Worm (Caenorhabditis elegans) whole organism, young adult: ENCODE measurements around the gene srh-18.

Source experiments
- B0336.3 ChIP-seq: fragments of 200-800 bp; sonication (Bioruptor generic); IDR thresholded peaks from 2 replicates; pipeline ENCODE4 v1.3.6; 2022; ENCODE audit warnings: missing genetic modification characterization, missing compliant biosample characterization
- F10E7.11 ChIP-seq: sonication (generic microtip); optimal IDR thresholded peaks from 2 replicates; lab custom pipeline; 2017; ENCODE audit warnings: mild to moderate bottlenecking, missing genetic modification characterization, moderate library complexity, missing compliant biosample characterization
- F49E8.2 ChIP-seq: sonication (generic microtip); optimal IDR thresholded peaks from 3 replicates; lab custom pipeline; 2017; ENCODE audit warnings: missing genetic modification characterization, mild to moderate bottlenecking, missing compliant biosample characterization, antibody characterized with exemption, moderate library complexity; ENCODE audit not compliant: insufficient read depth
- F55B11.4 ChIP-seq: sonication (generic microtip); optimal IDR thresholded peaks from 2 replicates; lab custom pipeline; 2016; ENCODE audit warnings: missing compliant biosample characterization, missing genetic modification characterization, borderline replicate concordance; ENCODE audit not compliant: insufficient read depth
- K12H6.12 ChIP-seq: fragments of 200-800 bp; sonication (Bioruptor generic); optimal IDR thresholded peaks from 2 replicates; lab custom pipeline; 2018; ENCODE audit warnings: mild to moderate bottlenecking, missing genetic modification characterization, missing compliant biosample characterization
- T07F8.4 ChIP-seq: sonication (generic microtip); optimal IDR thresholded peaks from 2 replicates; lab custom pipeline; 2016; ENCODE audit warnings: mild to moderate bottlenecking, missing genetic modification characterization, moderate library complexity, missing compliant biosample characterization
- Y53G8AR.9 ChIP-seq: fragments of 200-800 bp; sonication (Bioruptor generic); conservative IDR thresholded peaks from 2 replicates; pipeline ENCODE4 v1.3.6; 2022; ENCODE audit warnings: missing genetic modification reagents, missing genetic modification characterization, missing compliant biosample characterization
- Y95B8A.8 ChIP-seq: fragments of 200-800 bp; sonication (Bioruptor generic); IDR thresholded peaks from 2 replicates; pipeline ENCODE4 v1.3.6; 2022; ENCODE audit warnings: missing genetic modification reagents, missing genetic modification characterization, missing compliant biosample characterization
- ZK185.1 ChIP-seq: sonication (generic microtip); optimal IDR thresholded peaks from 2 replicates; lab custom pipeline; 2016; ENCODE audit warnings: mild to moderate bottlenecking, missing genetic modification characterization, missing compliant biosample characterization; ENCODE audit not compliant: poor library complexity, severe bottlenecking
- bed-1 ChIP-seq: fragments of 200-800 bp; sonication (Bioruptor generic); IDR thresholded peaks from 2 replicates; pipeline ENCODE4 v1.3.6; 2022; ENCODE audit warnings: missing genetic modification reagents, missing genetic modification characterization, missing compliant biosample characterization
- ceh-100 ChIP-seq: fragments of 200-800 bp; sonication (Bioruptor generic); IDR thresholded peaks from 2 replicates; pipeline ENCODE4 v1.3.6; 2022; ENCODE audit warnings: missing genetic modification reagents, missing genetic modification characterization, missing compliant biosample characterization
- ceh-40 ChIP-seq: fragments of 200-800 bp; sonication (Bioruptor generic); IDR thresholded peaks from 2 replicates; pipeline ENCODE4 v1.3.6; 2022; ENCODE audit warnings: missing genetic modification characterization, missing compliant biosample characterization
- ets-4 ChIP-seq: fragments of 200-800 bp; sonication (Bioruptor generic); optimal IDR thresholded peaks from 2 replicates; lab custom pipeline; 2018; ENCODE audit warnings: mild to moderate bottlenecking, missing genetic modification characterization, missing compliant biosample characterization
- hlh-12 ChIP-seq: sonication (generic microtip); optimal IDR thresholded peaks from 2 replicates; lab custom pipeline; 2016; ENCODE audit warnings: missing genetic modification characterization, missing compliant biosample characterization
- hmg-20 ChIP-seq: fragments of 200-800 bp; sonication (Bioruptor generic); IDR thresholded peaks from 2 replicates; pipeline ENCODE4 v1.3.6; 2022; ENCODE audit warnings: missing genetic modification reagents, missing genetic modification characterization, missing compliant biosample characterization
- lag-1 ChIP-seq: fragments of 200-800 bp; sonication (Bioruptor generic); IDR thresholded peaks from 2 replicates; pipeline ENCODE4 v1.3.6; 2022; ENCODE audit warnings: missing genetic modification reagents, missing genetic modification characterization, missing compliant biosample characterization
- let-607 ChIP-seq, 2 experiments: fragments of 200-800 bp in 1 of 2; sonication (Bioruptor generic) in 1 of 2; sonication (generic microtip) in 1 of 2; optimal IDR thresholded peaks; 2 replicates each; lab custom pipeline; 2016 to 2018; ENCODE audit warnings: mild to moderate bottlenecking in 2 of 2, missing compliant biosample characterization in 2 of 2, missing genetic modification characterization in 2 of 2, moderate library complexity in 2 of 2, missing genotype in 1 of 2
- lin-54 ChIP-seq: fragments of 200-800 bp; sonication (Bioruptor generic); optimal IDR thresholded peaks from 2 replicates; lab custom pipeline; 2018; ENCODE audit warnings: mild to moderate bottlenecking, missing genetic modification characterization, missing compliant biosample characterization
- lsl-1 ChIP-seq: fragments of 200-800 bp; sonication (Bioruptor generic); optimal IDR thresholded peaks from 2 replicates; lab custom pipeline; 2018; ENCODE audit warnings: mild to moderate bottlenecking, missing genetic modification characterization, moderate library complexity, missing compliant biosample characterization
- lsy-27 ChIP-seq: sonication (generic microtip); optimal IDR thresholded peaks from 2 replicates; lab custom pipeline; 2017; ENCODE audit warnings: missing genetic modification characterization, mild to moderate bottlenecking, missing compliant biosample characterization, antibody characterized with exemption, missing genotype, borderline replicate concordance; ENCODE audit not compliant: insufficient read depth
- mcd-1 ChIP-seq: fragments of 200-800 bp; sonication (Bioruptor generic); IDR thresholded peaks from 2 replicates; pipeline ENCODE4 v1.3.6; 2022; ENCODE audit warnings: missing genetic modification reagents, missing genetic modification characterization, missing compliant biosample characterization
- nfyb-1 ChIP-seq: fragments of 200-800 bp; sonication (Bioruptor generic); IDR thresholded peaks from 2 replicates; pipeline ENCODE4 v1.3.6; 2022; ENCODE audit warnings: missing genetic modification reagents, missing genetic modification characterization, missing compliant biosample characterization
- nhr-179 ChIP-seq: sonication (generic microtip); optimal IDR thresholded peaks from 2 replicates; lab custom pipeline; 2016; ENCODE audit warnings: mild to moderate bottlenecking, missing genetic modification characterization, missing compliant biosample characterization
- nhr-80 ChIP-seq: sonication (generic microtip); optimal IDR thresholded peaks from 2 replicates; lab custom pipeline; 2016; ENCODE audit warnings: missing genetic modification characterization, missing compliant biosample characterization
- pbrm-1 ChIP-seq: fragments of 200-800 bp; sonication (Bioruptor generic); IDR thresholded peaks from 2 replicates; pipeline ENCODE4 v1.3.6; 2022; ENCODE audit warnings: missing genetic modification reagents, missing genetic modification characterization, missing compliant biosample characterization
- rec-8 ChIP-seq, 2 experiments: sonication (generic microtip); optimal IDR thresholded peaks; 2 replicates each; lab custom pipeline; 2016; ENCODE audit warnings: mild to moderate bottlenecking in 2 of 2, missing genetic modification characterization in 2 of 2, missing genetic modification reagents in 2 of 2, missing genotype in 2 of 2, missing biosample characterization in 1 of 2, missing compliant biosample characterization in 1 of 2, moderate library complexity in 1 of 2
- repo-1 ChIP-seq: sonication (generic microtip); optimal IDR thresholded peaks from 2 replicates; lab custom pipeline; 2017; ENCODE audit warnings: mild to moderate bottlenecking, missing genetic modification characterization, missing compliant biosample characterization
- sea-2 ChIP-seq: fragments of 200-800 bp; sonication (Bioruptor generic); IDR thresholded peaks from 2 replicates; pipeline ENCODE4 v1.3.6; 2022; ENCODE audit warnings: missing genetic modification characterization, missing compliant biosample characterization
- snpc-1.3 ChIP-seq: sonication (generic microtip); optimal IDR thresholded peaks from 2 replicates; lab custom pipeline; 2017; ENCODE audit warnings: missing genetic modification characterization, mild to moderate bottlenecking, missing compliant biosample characterization, antibody characterized with exemption, moderate library complexity, missing genotype, missing genetic modification reagents; ENCODE audit not compliant: insufficient read depth
- snpc-3.4 ChIP-seq: sonication (generic microtip); optimal IDR thresholded peaks from 2 replicates; lab custom pipeline; 2017; ENCODE audit warnings: missing genetic modification characterization, mild to moderate bottlenecking, missing compliant biosample characterization, antibody characterized with exemption, moderate library complexity, missing genotype, missing genetic modification reagents
- somi-1 ChIP-seq: fragments of 200-800 bp; sonication (Bioruptor generic); optimal IDR thresholded peaks from 2 replicates; lab custom pipeline; 2018; ENCODE audit warnings: mild to moderate bottlenecking, missing genetic modification characterization, missing compliant biosample characterization
- xnd-1 ChIP-seq: sonication (generic microtip); optimal IDR thresholded peaks from 2 replicates; lab custom pipeline; 2016; ENCODE audit warnings: missing genotype, missing genetic modification reagents, missing genetic modification characterization, missing compliant biosample characterization
- ztf-22 ChIP-seq: fragments of 200-800 bp; sonication (Bioruptor generic); optimal IDR thresholded peaks from 2 replicates; lab custom pipeline; 2018; ENCODE audit warnings: mild to moderate bottlenecking, missing genetic modification characterization, moderate library complexity, missing compliant biosample characterization
- ztf-26 ChIP-seq: sonication (generic microtip); optimal IDR thresholded peaks from 2 replicates; lab custom pipeline; 2017; ENCODE audit warnings: missing genetic modification characterization, missing compliant biosample characterization
- ztf-28 ChIP-seq: fragments of 200-800 bp; sonication (Bioruptor generic); IDR thresholded peaks from 2 replicates; pipeline ENCODE4 v1.3.6; 2022; ENCODE audit warnings: missing genetic modification reagents, missing genetic modification characterization, missing compliant biosample characterization
- ztf-3 ChIP-seq: fragments of 200-800 bp; sonication (Bioruptor generic); optimal IDR thresholded peaks from 2 replicates; lab custom pipeline; 2018; ENCODE audit warnings: mild to moderate bottlenecking, missing genetic modification characterization, missing compliant biosample characterization

srh-18 gene

DNA sequence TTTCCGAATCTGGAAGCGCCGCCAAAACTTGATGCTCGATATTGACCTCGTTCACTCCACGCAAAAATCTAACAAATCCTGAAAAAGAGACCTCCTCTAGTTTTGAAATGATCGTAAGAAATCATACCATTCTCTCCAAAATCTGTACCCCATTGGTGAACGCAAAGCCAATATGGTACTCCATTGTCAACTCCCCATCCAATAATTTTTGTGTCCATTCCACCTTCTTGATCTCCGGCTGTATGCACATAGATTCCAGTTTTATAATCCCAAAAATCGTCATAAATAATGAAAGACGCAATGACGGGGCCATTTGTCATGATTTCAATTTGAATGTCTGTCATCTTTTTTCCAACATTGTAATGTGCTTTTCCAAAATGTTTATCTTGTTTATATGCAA, 38.0 kb downstream of the srh-18 start:
- TF ChIP-seq ZK185.1 (tag; lab: Kevin White, UChicago) (no peak), K12H6.12 (tag; lab: Kevin White, UChicago) (no peak), snpc-3.4 (tag; lab: Kevin White, UChicago) (no peak), somi-1 (GFP tag; lab: Kevin White, UChicago) (no peak), ztf-3 (GFP tag; lab: Kevin White, UChicago) (no peak), lsl-1 (GFP tag; lab: Kevin White, UChicago) (no peak), F10E7.11 (no peak), F55B11.4 (tag; lab: Kevin White, UChicago) (no peak), nhr-80 (tag; lab: Kevin White, UChicago) (no peak), hlh-12 (tag; lab: Kevin White, UChicago) (no peak)
- TF ChIP-seq, all 124 proteins: peak for 0

- peak; percentile 59 for TF ChIP-seq nhr-80 (tag; lab: Kevin White, UChicago)
- TF ChIP-seq Y95B8A.8 (GFP tag; lab: Robert Waterston, UW) = 0 out of 2 replicates have a peak, but pooled peaks have one; percentile 29
- no peak for TF ChIP-seq ztf-28 (GFP tag; lab: Robert Waterston, UW)
- no peak for TF ChIP-seq bed-1 (GFP tag; lab: Robert Waterston, UW)
- TF ChIP-seq xnd-1 = no peak
- no peak for TF ChIP-seq lag-1
Measured at ce11 chrV:13357652-13358281, 39.5 kb downstream of the srh-18 start, which contains the start of gene F32H5.1. Gene F32H5.1, minus strand, starts transcription at chrV:13358037.

DNA sequence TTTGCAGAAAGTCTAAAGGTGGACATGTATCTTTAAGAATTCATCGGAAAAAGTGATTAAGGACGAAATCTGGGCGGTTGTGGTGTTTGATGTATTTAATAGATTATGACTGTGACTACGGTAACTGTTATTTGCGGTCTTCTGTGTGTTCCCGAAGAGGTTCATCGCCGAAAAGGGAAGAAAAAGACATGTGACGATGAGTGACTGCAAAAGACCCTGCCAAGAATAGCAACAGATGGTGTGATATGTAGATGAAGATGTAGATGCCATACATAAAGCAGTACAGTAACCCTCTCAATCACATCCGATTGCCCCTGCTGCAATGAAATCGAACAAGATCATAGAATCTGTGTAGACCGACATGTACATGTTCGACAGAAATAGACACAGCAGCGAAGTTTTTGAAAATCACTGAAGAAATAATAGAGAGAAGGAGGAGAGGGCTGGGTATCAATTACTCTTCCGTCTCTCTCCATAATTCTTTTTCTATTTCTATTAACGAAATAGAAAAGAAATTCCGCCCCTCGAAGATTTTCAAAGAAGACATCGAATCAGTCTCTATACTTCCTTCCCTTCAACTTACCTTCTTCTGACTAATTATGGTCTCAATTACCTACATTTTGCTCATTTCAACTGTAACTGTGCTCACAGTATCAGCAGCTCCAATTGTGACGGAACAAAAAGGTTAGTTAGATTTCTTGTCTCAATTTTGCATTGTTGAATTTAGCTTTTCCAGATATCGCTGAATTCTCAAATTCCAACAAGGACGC, 40.8 kb downstream of the srh-18 start, which contains the start of gene F32H5.3:
Gene F32H5.3, plus strand, starts transcription at position 513 of the 770 bp plus-strand sequence.
- TF ChIP-seq ceh-100 (GFP tag; lab: Robert Waterston, UW) (no peak), mcd-1 (no peak), snpc-3.4 (tag; lab: Kevin White, UChicago) (no peak), ets-4 (no peak), pbrm-1 (GFP tag; lab: Robert Waterston, UW) (no peak), hmg-20 (no peak), lsy-27 (tag; lab: Kevin White, UChicago) (no peak), lin-54 (no peak), T07F8.4 (tag; lab: Kevin White, UChicago) (no peak), ztf-26 (tag; lab: Kevin White, UChicago) (no peak), Y95B8A.8 (GFP tag; lab: Robert Waterston, UW) (no peak), repo-1 (tag; lab: Kevin White, UChicago) (no peak), B0336.3 (GFP tag; lab: Robert Waterston, UW) (no peak), nfyb-1 (GFP tag; lab: Robert Waterston, UW) (no peak), sea-2 (GFP tag; lab: Robert Waterston, UW) (no peak), nhr-179 (tag; lab: Kevin White, UChicago) (no peak)

ce11 chrV:13360254-13360653, 42.0 kb downstream of the srh-18 start, which contains the start of gene F32H5.4:
Gene F32H5.4, plus strand, starts transcription at chrV:13360554.
- TF ChIP-seq K12H6.12 (tag; lab: Kevin White, UChicago) (no peak), F49E8.2 (tag; lab: Kevin White, UChicago) (no peak), ztf-22 (no peak), rec-8 (tag; optimal IDR thresholded peaks at IDR 0.05; lab: Kevin White, UChicago) (no peak), Y53G8AR.9 (no peak), let-607 (tag; optimal IDR thresholded peaks at IDR 0.05; lab: Kevin White, UChicago) (no peak), ceh-40 (no peak), snpc-1.3 (tag; lab: Kevin White, UChicago) (no peak)
- TF ChIP-seq, all 124 proteins: peak for 0
